Worm (Caenorhabditis elegans) whole organism, L3 larva: Measurements from ENCODE around the gene F07C6.6.

Source experiments
- aly-2 ChIP-seq: fragments of 150-350 bp; optimal IDR thresholded peaks from 2 replicates; lab custom pipeline; 2014; ENCODE audit warnings: missing biosample characterization, missing genetic modification characterization
- ama-1 ChIP-seq: fragments of 150-350 bp; optimal IDR thresholded peaks from 2 replicates; lab custom pipeline; 2018
- ceh-16 ChIP-seq: sonication (generic microtip); optimal IDR thresholded peaks from 2 replicates; lab custom pipeline; 2017; ENCODE audit warnings: missing biosample characterization, missing genetic modification characterization
- ceh-28 ChIP-seq: fragments of 150-350 bp; optimal IDR thresholded peaks from 2 replicates; lab custom pipeline; 2014; ENCODE audit warnings: missing biosample characterization, missing genetic modification reagents, missing genetic modification characterization
- ceh-82 ChIP-seq: fragments of 150-350 bp; optimal IDR thresholded peaks from 2 replicates; lab custom pipeline; 2014; ENCODE audit warnings: missing biosample characterization, missing genetic modification characterization
- daf-12 ChIP-seq: fragments of 150-350 bp; optimal IDR thresholded peaks from 2 replicates; lab custom pipeline; 2014; ENCODE audit warnings: missing biosample characterization, missing genetic modification reagents, missing genetic modification characterization
- elt-2 ChIP-seq: sonication (generic microtip); optimal IDR thresholded peaks from 2 replicates; lab custom pipeline; 2016; ENCODE audit warnings: missing genetic modification reagents, mild to moderate bottlenecking, missing genetic modification characterization, missing compliant biosample characterization
- elt-3 ChIP-seq, 3 experiments: fragments of 150-350 bp in 1 of 3; sonication (generic microtip) in 2 of 3; optimal IDR thresholded peaks; 2 replicates in 2 of 3; 4 replicates in 1 of 3; lab custom pipeline; 2014 to 2017; ENCODE audit warnings: missing biosample characterization in 3 of 3, missing genetic modification characterization in 3 of 3
- fkh-2 ChIP-seq: fragments of 150-350 bp; optimal IDR thresholded peaks from 2 replicates; lab custom pipeline; 2014; ENCODE audit warnings: missing biosample characterization, missing genetic modification reagents, missing genetic modification characterization
- fos-1 ChIP-seq: fragments of 150-350 bp; optimal IDR thresholded peaks from 2 replicates; lab custom pipeline; 2014; ENCODE audit warnings: missing biosample characterization, missing genetic modification characterization
- jun-1 ChIP-seq: fragments of 150-350 bp; optimal IDR thresholded peaks from 2 replicates; lab custom pipeline; 2014; ENCODE audit warnings: missing biosample characterization, missing genetic modification reagents, missing genetic modification characterization
- lsy-12 ChIP-seq: sonication (generic microtip); optimal IDR thresholded peaks from 2 replicates; lab custom pipeline; 2016; ENCODE audit warnings: mild to moderate bottlenecking, missing genetic modification characterization, missing compliant biosample characterization
- mdl-1 ChIP-seq: fragments of 150-350 bp; optimal IDR thresholded peaks from 2 replicates; lab custom pipeline; 2014; ENCODE audit warnings: missing biosample characterization, missing genetic modification characterization
- mml-1 ChIP-seq: fragments of 150-350 bp; sonication (generic microtip); optimal IDR thresholded peaks from 3 replicates; lab custom pipeline; 2014; ENCODE audit warnings: missing biosample characterization, missing genetic modification characterization
- nfya-1 ChIP-seq: sonication (generic microtip); optimal IDR thresholded peaks from 2 replicates; lab custom pipeline; 2017; ENCODE audit warnings: missing genetic modification characterization, mild to moderate bottlenecking, missing compliant biosample characterization, antibody characterized with exemption, moderate library complexity; ENCODE audit not compliant: insufficient read depth
- nhr-25 ChIP-seq: sonication (generic microtip); optimal IDR thresholded peaks from 2 replicates; lab custom pipeline; 2017; ENCODE audit warnings: missing biosample characterization, missing genetic modification characterization
- nhr-67 ChIP-seq: fragments of 150-350 bp; optimal IDR thresholded peaks from 2 replicates; lab custom pipeline; 2014; ENCODE audit warnings: missing biosample characterization, missing genetic modification characterization
- nhr-77 ChIP-seq: fragments of 150-350 bp; optimal IDR thresholded peaks from 2 replicates; lab custom pipeline; 2014; ENCODE audit warnings: missing biosample characterization, missing genetic modification characterization
- pha-4 ChIP-seq: fragments of 150-350 bp; optimal IDR thresholded peaks from 2 replicates; lab custom pipeline; 2014; ENCODE audit warnings: missing biosample characterization, missing genetic modification reagents, missing genetic modification characterization
- pqm-1 ChIP-seq: fragments of 150-350 bp; optimal IDR thresholded peaks from 2 replicates; lab custom pipeline; 2017; ENCODE audit warnings: missing biosample characterization, missing genetic modification characterization, inconsistent platforms
- sea-2 ChIP-seq: fragments of 150-350 bp; sonication (generic microtip); optimal IDR thresholded peaks from 4 replicates; lab custom pipeline; 2014; ENCODE audit warnings: missing biosample characterization, missing genetic modification reagents, missing genetic modification characterization
- skn-1 ChIP-seq: fragments of 150-350 bp; optimal IDR thresholded peaks from 2 replicates; lab custom pipeline; 2014; ENCODE audit warnings: missing biosample characterization, missing genetic modification characterization
- snpc-4 ChIP-seq: fragments of 150-350 bp; optimal IDR thresholded peaks from 2 replicates; lab custom pipeline; 2014; ENCODE audit warnings: missing biosample characterization, missing genetic modification characterization
- unc-62 ChIP-seq: fragments of 150-350 bp; sonication (generic microtip); optimal IDR thresholded peaks from 4 replicates; lab custom pipeline; 2014; ENCODE audit warnings: missing biosample characterization, missing genetic modification reagents, missing genetic modification characterization
- zag-1 ChIP-seq: fragments of 150-350 bp; optimal IDR thresholded peaks from 2 replicates; lab custom pipeline; 2014; ENCODE audit warnings: missing biosample characterization, missing genetic modification characterization
- ztf-11 ChIP-seq: fragments of 150-350 bp; optimal IDR thresholded peaks from 2 replicates; lab custom pipeline; 2014; ENCODE audit warnings: missing biosample characterization, missing genetic modification characterization

The F07C6.6 gene

ce11 chrIV:12840873-12841272 is 48.3 kb downstream of the F07C6.6 start:
- TF ChIP-seq elt-3 (tag; optimal IDR thresholded peaks at IDR 0.05; lab: Kevin White, UChicago) (no peak), fkh-2 (tag; lab: Kevin White, UChicago) (no peak), daf-12 (tag; lab: Kevin White, UChicago) (no peak), ztf-11 (tag; lab: Kevin White, UChicago) (no peak), unc-62 (GFP tag; lab: Kevin White, UChicago) (no peak), nhr-67 (no peak), ceh-28 (tag; lab: Kevin White, UChicago) (no peak), ama-1 (lab: Kevin White, UChicago) (no peak), mml-1 (tag; lab: Kevin White, UChicago) (no peak), nfya-1 (no peak), pqm-1 (tag; lab: Kevin White, UChicago) (no peak), ceh-82 (tag; lab: Kevin White, UChicago) (no peak), zag-1 (tag; lab: Kevin White, UChicago) (no peak), sea-2 (GFP tag; lab: Kevin White, UChicago) (no peak), mdl-1 (tag; lab: Kevin White, UChicago) (no peak), snpc-4 (tag; lab: Kevin White, UChicago) (no peak), ceh-16 (tag; lab: Kevin White, UChicago) (no peak), nhr-25 (no peak), aly-2 (tag; lab: Kevin White, UChicago) (no peak)

- TF ChIP-seq elt-2 (tag; lab: Kevin White, UChicago) (peak; percentile 98), fos-1 (peak; percentile 53), nhr-77 (no peak), lsy-12 (tag; lab: Kevin White, UChicago) (no peak), ceh-16 (tag; lab: Kevin White, UChicago) (no peak), pqm-1 (tag; lab: Kevin White, UChicago) (peak; percentile 95), skn-1 (tag; lab: Kevin White, UChicago) (peak; percentile 22), pha-4 (tag; lab: Kevin White, UChicago) (peak; percentile 86), jun-1 (tag; lab: Kevin White, UChicago) (peak; percentile 80)
These were observed 49.5 kb downstream of the F07C6.6 start for ce11 chrIV:12842121-12842520.
